Worm (Caenorhabditis elegans) whole organism, midembryonic: ENCODE data around the gene T14G8.2.

Experiments used
- T22C8.4 ChIP-seq: fragments of 200-800 bp; sonication (Bioruptor generic); IDR thresholded peaks from 2 replicates; pipeline ENCODE4 v1.3.6; 2022; ENCODE audit warnings: missing genetic modification characterization, missing compliant biosample characterization
- cog-1 ChIP-seq: sonication (generic microtip); optimal IDR thresholded peaks from 2 replicates; lab custom pipeline; 2016; ENCODE audit warnings: missing genetic modification characterization, missing compliant biosample characterization
- flt-1 ChIP-seq: fragments of 200-800 bp; sonication (Bioruptor generic); IDR thresholded peaks from 2 replicates; pipeline ENCODE4 v1.3.6; 2022; ENCODE audit warnings: missing genetic modification characterization, missing compliant biosample characterization
- klf-2 ChIP-seq: fragments of 200-800 bp; sonication (Bioruptor generic); conservative IDR thresholded peaks from 2 replicates; pipeline ENCODE4 v1.3.6; 2022; ENCODE audit warnings: missing genetic modification reagents, missing genetic modification characterization, missing compliant biosample characterization
- med-1 ChIP-seq: sonication (generic microtip); optimal IDR thresholded peaks from 2 replicates; lab custom pipeline; 2017; ENCODE audit warnings: missing genetic modification characterization, mild to moderate bottlenecking, missing compliant biosample characterization, antibody characterized with exemption, missing genetic modification reagents; ENCODE audit not compliant: insufficient read depth
- ref-1 ChIP-seq: fragments of 200-800 bp; sonication (Bioruptor generic); conservative IDR thresholded peaks from 2 replicates; pipeline ENCODE4 v1.3.6; 2022; ENCODE audit warnings: missing genetic modification reagents, missing genetic modification characterization, missing compliant biosample characterization
- tab-1 ChIP-seq: fragments of 200-800 bp; sonication (Bioruptor generic); IDR thresholded peaks from 2 replicates; pipeline ENCODE4 v1.3.6; 2022; ENCODE audit warnings: missing genetic modification characterization, missing compliant biosample characterization
- ztf-23 ChIP-seq: fragments of 200-800 bp; sonication (Bioruptor generic); IDR thresholded peaks from 2 replicates; pipeline ENCODE4 v1.3.6; 2022; ENCODE audit warnings: missing genetic modification reagents, missing genetic modification characterization, missing compliant biosample characterization
- ztf-29 ChIP-seq: fragments of 200-800 bp; sonication (Bioruptor generic); IDR thresholded peaks from 2 replicates; pipeline ENCODE4 v1.3.6; 2022; ENCODE audit warnings: missing genetic modification reagents, missing genetic modification characterization, missing compliant biosample characterization

The T14G8.2 gene

DNA sequence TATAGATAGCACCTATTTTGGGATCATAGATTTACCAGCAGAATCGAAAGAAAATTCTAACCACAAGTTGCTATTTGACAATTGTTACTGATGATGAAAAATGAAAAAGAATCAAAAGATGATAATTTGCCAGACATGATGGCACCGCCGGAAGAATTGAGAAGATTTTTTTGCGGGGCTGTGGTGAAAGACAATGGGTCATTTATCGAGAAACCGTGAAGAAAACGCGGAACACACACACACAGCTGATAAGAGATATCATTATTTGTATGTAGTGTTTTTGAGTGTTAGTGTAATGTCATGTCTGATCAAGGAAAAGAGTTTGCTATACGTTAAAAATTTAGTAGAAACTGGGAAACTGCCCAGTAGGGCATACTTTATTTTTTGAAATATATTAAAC, 23.0 kb upstream of the T14G8.2 start:
- no peak for TF ChIP-seq klf-2 (GFP tag; lab: Robert Waterston, UW)
- no peak for TF ChIP-seq cog-1 (tag; lab: Kevin White, UChicago)
- no peak for TF ChIP-seq ztf-23 (GFP tag; lab: Robert Waterston, UW)
- no peak for TF ChIP-seq ref-1 (GFP tag; lab: Robert Waterston, UW)
- TF ChIP-seq med-1, result no peak
- TF ChIP-seq ztf-29 (GFP tag; lab: Robert Waterston, UW), result no peak
- TF ChIP-seq flt-1 (GFP tag; lab: Robert Waterston, UW), result no peak
- no peak for TF ChIP-seq T22C8.4 (GFP tag; lab: Robert Waterston, UW)
- no peak for TF ChIP-seq tab-1

DNA sequence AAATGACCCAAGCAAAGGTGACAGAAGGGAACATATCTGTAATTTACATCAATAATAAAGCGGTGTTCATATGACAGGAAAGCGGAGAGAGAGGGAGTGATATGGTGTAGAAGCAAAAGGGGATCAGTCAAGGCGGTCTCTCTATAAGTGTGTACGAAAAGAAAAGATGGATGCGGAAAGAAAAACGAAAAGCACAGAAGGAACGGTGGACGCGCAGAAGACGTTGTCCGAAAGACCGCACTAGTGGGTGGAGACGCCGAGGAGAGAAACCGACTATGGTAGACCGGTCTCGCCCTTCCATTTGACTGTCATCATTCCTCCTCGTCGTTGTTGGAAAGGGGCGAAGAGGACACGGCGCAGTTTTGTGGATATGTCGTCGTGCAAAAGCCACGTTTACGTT, 14.8 kb upstream of the T14G8.2 start, which contains the start of gene C52G5.2:
Gene C52G5.2 (plus strand): TSS at position 301 of the 400 bp plus-strand sequence.
- TF ChIP-seq flt-1 (GFP tag; lab: Robert Waterston, UW), result no peak
- no peak for TF ChIP-seq ztf-29 (GFP tag; lab: Robert Waterston, UW)

DNA sequence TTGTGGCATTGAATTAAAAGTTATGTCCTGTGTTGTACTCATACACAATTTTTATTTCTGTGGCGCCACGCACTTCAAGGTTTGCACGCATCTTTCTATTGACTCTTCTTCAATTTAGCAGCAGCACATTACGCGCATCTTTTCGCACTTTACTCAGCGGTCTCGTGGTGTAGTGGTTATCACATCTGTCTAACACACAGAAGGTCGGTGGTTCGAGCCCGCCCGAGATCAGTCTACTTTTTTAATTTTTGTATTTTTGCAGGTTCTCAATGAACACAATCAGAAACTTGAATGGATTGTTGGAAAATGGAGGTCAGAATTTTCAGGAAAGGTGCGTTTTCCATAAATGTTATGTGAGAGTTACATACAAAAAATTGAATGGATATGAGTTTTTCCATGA, 14.3 kb upstream of the T14G8.2 start:
- TF ChIP-seq cog-1 (tag; lab: Kevin White, UChicago) (no peak), tab-1 (peak; percentile 76), klf-2 (GFP tag; lab: Robert Waterston, UW) (no peak), ztf-29 (GFP tag; lab: Robert Waterston, UW) (no peak), med-1 (peak; percentile 23), T22C8.4 (GFP tag; lab: Robert Waterston, UW) (peak; percentile 34; the same call in 1 of the 2 replicates), ref-1 (GFP tag; lab: Robert Waterston, UW) (0 out of 2 replicates have a peak, but pooled peaks have one; percentile 39), flt-1 (GFP tag; lab: Robert Waterston, UW) (peak; percentile 85), ztf-23 (GFP tag; lab: Robert Waterston, UW) (peak; percentile 77)

DNA sequence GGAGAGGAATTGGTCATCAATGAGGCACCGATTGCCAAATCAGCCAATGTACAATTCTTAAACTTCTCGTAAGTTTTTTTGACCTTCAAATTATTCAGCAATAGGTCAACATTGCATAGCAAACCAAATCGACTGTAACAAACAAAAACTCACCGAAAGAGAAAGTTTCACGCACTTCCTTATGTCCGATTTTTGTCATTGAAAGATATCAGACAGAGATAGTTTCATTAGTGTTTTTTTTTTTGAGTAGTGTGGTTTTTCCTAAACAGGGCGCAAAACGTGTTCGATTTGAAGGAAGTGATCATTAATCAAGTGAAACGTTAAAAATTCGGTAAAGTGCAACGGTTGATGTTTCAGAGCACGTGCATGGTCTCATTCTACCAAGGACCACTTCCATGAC, 13.6 kb upstream of the T14G8.2 start:
- no peak for TF ChIP-seq klf-2 (GFP tag; lab: Robert Waterston, UW)
- TF ChIP-seq ztf-29 (GFP tag; lab: Robert Waterston, UW), result no peak
- TF ChIP-seq ref-1 (GFP tag; lab: Robert Waterston, UW), result no peak
- no peak for TF ChIP-seq cog-1 (tag; lab: Kevin White, UChicago)
- TF ChIP-seq flt-1 (GFP tag; lab: Robert Waterston, UW), result no peak

DNA sequence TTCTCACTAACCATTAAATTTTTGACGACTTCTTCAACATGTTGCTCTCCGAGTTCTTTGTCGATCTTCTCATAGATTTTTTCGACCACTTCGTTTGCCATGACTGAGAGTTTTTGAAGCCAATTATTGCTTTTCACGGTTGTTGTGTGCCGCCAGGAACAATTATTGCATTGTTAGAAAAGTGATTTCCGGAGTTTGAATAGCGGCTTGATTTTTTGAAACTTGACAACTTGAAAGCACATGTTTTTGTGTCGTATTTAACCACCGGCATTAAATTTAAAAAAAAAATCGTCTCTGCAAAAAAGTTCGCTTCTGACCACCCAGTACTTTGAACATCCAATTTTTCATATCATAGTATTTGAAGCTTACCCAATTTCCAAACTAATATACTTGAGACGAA, 11.8 kb upstream of the T14G8.2 start, which contains the start of gene C52G5.3:
Gene C52G5.3 (minus strand): TSS at position 101 of the 400 bp plus-strand sequence.
- TF ChIP-seq cog-1 (tag; lab: Kevin White, UChicago) (no peak), med-1 (no peak), tab-1 (no peak), ztf-29 (GFP tag; lab: Robert Waterston, UW) (no peak), klf-2 (GFP tag; lab: Robert Waterston, UW) (no peak)

DNA sequence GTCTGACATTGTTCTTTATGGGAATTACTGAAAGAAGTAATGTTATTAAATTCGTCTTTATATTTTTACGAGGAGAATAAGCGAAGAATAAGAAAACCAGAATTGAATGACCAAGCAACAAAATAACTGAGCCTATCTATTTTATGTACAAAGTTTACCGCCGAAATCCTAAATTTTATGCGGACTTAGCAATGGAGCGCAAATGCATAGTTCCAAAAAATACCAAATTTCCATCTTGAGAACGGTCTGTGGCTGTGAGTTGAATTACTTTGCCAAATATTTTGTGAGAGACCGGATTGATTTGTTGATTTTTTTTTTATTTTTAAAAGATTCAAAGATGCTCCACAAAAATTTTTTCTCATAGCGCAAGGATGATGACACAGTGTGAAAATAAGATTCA, 5.2 kb upstream of the T14G8.2 start, which contains the start of gene chd-3:
Gene chd-3 (minus strand): TSS at position 27 of the 400 bp plus-strand sequence.
- TF ChIP-seq klf-2 (GFP tag; lab: Robert Waterston, UW), result no peak
- TF ChIP-seq ztf-29 (GFP tag; lab: Robert Waterston, UW), result no peak
- TF ChIP-seq flt-1 (GFP tag; lab: Robert Waterston, UW), result no peak
- TF ChIP-seq med-1, result no peak
- no peak for TF ChIP-seq ztf-23 (GFP tag; lab: Robert Waterston, UW)
- no peak for TF ChIP-seq ref-1 (GFP tag; lab: Robert Waterston, UW)
- TF ChIP-seq tab-1, result no peak
- no peak for TF ChIP-seq T22C8.4 (GFP tag; lab: Robert Waterston, UW)
- TF ChIP-seq cog-1 (tag; lab: Kevin White, UChicago), result no peak

DNA sequence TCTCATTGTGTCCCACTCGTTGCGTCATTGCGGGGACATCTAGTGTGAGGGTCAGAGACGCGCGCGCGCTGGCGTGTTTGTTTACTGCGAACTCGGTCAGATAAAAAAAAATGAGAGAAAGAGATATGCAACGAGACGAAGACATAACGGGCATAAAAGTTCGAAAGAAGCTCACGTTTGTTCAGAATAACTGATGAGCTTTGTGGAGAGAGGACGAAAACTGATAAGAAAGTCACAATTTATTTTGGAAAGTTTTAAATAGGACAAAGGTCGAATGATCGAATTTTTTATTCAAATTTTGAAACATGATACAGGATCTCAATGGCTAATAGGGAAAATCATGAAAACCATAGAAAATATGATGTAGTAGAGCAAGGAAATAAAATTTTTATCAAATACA, 4.7 kb upstream of the T14G8.2 start:
- TF ChIP-seq klf-2 (GFP tag; lab: Robert Waterston, UW) (no peak), cog-1 (tag; lab: Kevin White, UChicago) (no peak), T22C8.4 (GFP tag; lab: Robert Waterston, UW) (no peak), flt-1 (GFP tag; lab: Robert Waterston, UW) (no peak), med-1 (no peak), ref-1 (GFP tag; lab: Robert Waterston, UW) (no peak), ztf-23 (GFP tag; lab: Robert Waterston, UW) (no peak), ztf-29 (GFP tag; lab: Robert Waterston, UW) (no peak), tab-1 (no peak)

DNA sequence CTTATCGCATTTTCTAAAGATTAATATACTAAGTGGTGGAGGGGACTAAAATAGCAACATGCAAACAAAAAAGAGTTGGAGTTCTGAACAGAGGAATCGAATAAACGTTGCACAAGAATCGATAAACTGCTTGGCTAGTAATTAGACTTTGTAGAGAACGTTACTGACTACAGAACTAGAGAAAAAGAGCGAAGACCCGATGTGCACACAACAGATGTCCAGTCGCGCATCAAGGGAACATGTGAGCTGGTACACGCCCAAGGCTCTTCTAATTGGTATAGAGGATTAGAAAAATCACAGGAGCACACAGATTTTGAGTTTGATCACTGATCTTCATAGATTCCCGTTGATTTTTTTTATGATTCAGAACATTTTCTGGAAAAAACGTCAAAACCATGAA, 3.7 kb upstream of the T14G8.2 start:
- no peak for TF ChIP-seq T22C8.4 (GFP tag; lab: Robert Waterston, UW)
- TF ChIP-seq flt-1 (GFP tag; lab: Robert Waterston, UW), result 0 out of 2 replicates have a peak, but pooled peaks have one; percentile 24
- no peak for TF ChIP-seq tab-1

DNA sequence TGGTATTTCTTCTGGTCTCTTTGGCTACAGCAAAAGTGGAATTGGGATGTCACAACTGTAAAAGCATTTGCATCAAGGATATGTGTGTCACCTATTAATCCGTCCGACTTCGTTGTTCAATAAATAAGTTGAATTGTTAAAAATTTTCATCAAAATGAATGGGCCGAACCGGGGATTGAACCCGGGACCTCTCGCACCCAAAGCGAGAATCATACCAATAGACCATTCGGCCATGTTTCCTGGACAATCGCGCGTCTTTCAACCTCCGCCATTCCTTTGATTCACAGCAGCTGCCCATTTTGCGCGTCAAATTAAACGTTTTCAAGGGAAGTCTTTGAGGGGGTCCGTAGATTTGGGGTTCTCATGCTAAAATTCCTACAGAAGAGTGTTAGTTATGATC, 3.1 kb upstream of the T14G8.2 start:
- TF ChIP-seq cog-1 (tag; lab: Kevin White, UChicago), result no peak
- TF ChIP-seq klf-2 (GFP tag; lab: Robert Waterston, UW), result no peak
- 0 out of 2 replicates have a peak, but pooled peaks have one; percentile 59 for TF ChIP-seq ztf-23 (GFP tag; lab: Robert Waterston, UW)
- no peak; the same call in 1 of the 2 replicates for TF ChIP-seq T22C8.4 (GFP tag; lab: Robert Waterston, UW)
- peak; percentile 71 for TF ChIP-seq flt-1 (GFP tag; lab: Robert Waterston, UW)
- no peak for TF ChIP-seq med-1
- no peak for TF ChIP-seq ztf-29 (GFP tag; lab: Robert Waterston, UW)
- TF ChIP-seq ref-1 (GFP tag; lab: Robert Waterston, UW), result no peak
- peak; percentile 41; the same call in 1 of the 2 replicates for TF ChIP-seq tab-1

DNA sequence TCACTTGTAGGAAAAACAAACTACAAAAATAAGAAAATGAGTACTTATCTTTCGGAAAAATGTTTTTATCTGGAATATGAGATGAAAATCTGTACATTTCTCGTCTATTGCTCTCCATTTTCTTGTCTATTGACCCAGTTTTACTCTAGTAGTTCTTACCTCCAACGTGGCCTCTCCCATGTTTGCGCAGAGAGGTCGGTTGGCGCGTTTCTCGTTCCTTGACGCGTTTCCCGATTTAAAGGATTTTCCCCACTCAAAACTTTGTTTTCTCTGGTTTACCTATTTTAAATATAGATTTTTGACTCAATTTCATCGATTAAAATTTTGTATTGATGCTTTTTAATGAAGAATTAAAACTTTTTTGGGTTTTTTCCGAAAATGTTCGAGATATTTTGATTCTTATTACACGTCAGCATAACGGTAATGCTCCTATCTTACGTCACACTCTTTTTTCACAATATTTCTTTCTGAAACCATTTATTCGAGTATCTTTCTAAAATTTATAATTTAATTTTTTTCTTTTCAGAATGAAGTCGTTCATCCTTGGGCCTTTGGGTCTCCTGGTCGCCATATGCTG, 3.0 kb downstream of the T14G8.2 start, which contains the start of gene T14G8.3:
Gene T14G8.3 (plus strand): TSS at position 527 of the 577 bp plus-strand sequence.
- no peak for TF ChIP-seq ref-1 (GFP tag; lab: Robert Waterston, UW)
- TF ChIP-seq med-1, result no peak
- no peak for TF ChIP-seq ztf-29 (GFP tag; lab: Robert Waterston, UW)
- TF ChIP-seq ztf-23 (GFP tag; lab: Robert Waterston, UW), result no peak
- no peak for TF ChIP-seq T22C8.4 (GFP tag; lab: Robert Waterston, UW)
- no peak for TF ChIP-seq klf-2 (GFP tag; lab: Robert Waterston, UW)
- no peak for TF ChIP-seq tab-1
